Worm (Caenorhabditis elegans): ENCODE data around the gene clec-37.

ce11 chrV:16840283-16840682, 11.6 kb downstream of the clec-37 start:
- TF ChIP-seq unc-39 (tag; optimal IDR thresholded peaks at IDR 0.05) = no peak
- no peak for TF ChIP-seq unc-62 (GFP tag; optimal IDR thresholded peaks at IDR 0.05)
- TF ChIP-seq lin-11 (tag; optimal IDR thresholded peaks at IDR 0.05) = no peak
- no peak for TF ChIP-seq nhr-77 (tag; optimal IDR thresholded peaks at IDR 0.05)
- no peak for TF ChIP-seq nhr-6 (tag; optimal IDR thresholded peaks at IDR 0.05)
- TF ChIP-seq ztf-4 (tag; optimal IDR thresholded peaks at IDR 0.05) = no peak
- no peak for TF ChIP-seq ztf-11 (tag; optimal IDR thresholded peaks at IDR 0.05)
- TF ChIP-seq F13H6.1 (tag; optimal IDR thresholded peaks at IDR 0.05) = no peak
- no peak for TF ChIP-seq lin-39 (tag; optimal IDR thresholded peaks at IDR 0.05)
- no peak for TF ChIP-seq skn-1 (tag; optimal IDR thresholded peaks at IDR 0.05)
- TF ChIP-seq nhr-237 (tag; optimal IDR thresholded peaks at IDR 0.05) = no peak
